Worm (Caenorhabditis elegans) whole organism, young adult: ENCODE results near the gene sec-6.
A peak's percentile ranks its signal among the peaks of the same experiment; 100 is the strongest.

Experiments
- F23B12.7 ChIP-seq: sonication (generic microtip); optimal IDR thresholded peaks from 2 replicates; lab custom pipeline; 2017; ENCODE audit warnings: missing genetic modification characterization, mild to moderate bottlenecking, missing compliant biosample characterization, antibody characterized with exemption, moderate library complexity; ENCODE audit not compliant: insufficient read depth
- F39B2.1 ChIP-seq: fragments of 200-800 bp; sonication (Bioruptor generic); IDR thresholded peaks from 2 replicates; pipeline ENCODE4 v1.3.6; 2022; ENCODE audit warnings: missing genetic modification reagents, missing genetic modification characterization, missing compliant biosample characterization
- cebp-1 ChIP-seq, 2 experiments: fragments of 200-800 bp in 1 of 2; sonication (Bioruptor generic) in 1 of 2; sonication (generic microtip) in 1 of 2; IDR thresholded peaks in 1 of 2; optimal IDR thresholded peaks in 1 of 2; 2 replicates each; pipeline versions ENCODE4 v1.3.6 to Lab custom; 2017 to 2022; ENCODE audit warnings: missing compliant biosample characterization in 2 of 2, missing genetic modification characterization in 2 of 2, mild to moderate bottlenecking in 1 of 2, missing genetic modification reagents in 1 of 2, moderate library complexity in 1 of 2
- ceh-27 ChIP-seq: fragments of 200-800 bp; sonication (Bioruptor generic); optimal IDR thresholded peaks from 2 replicates; lab custom pipeline; 2018; ENCODE audit warnings: mild to moderate bottlenecking, missing genetic modification characterization, moderate library complexity, missing compliant biosample characterization
- ceh-40 ChIP-seq: fragments of 200-800 bp; sonication (Bioruptor generic); IDR thresholded peaks from 2 replicates; pipeline ENCODE4 v1.3.6; 2022; ENCODE audit warnings: missing genetic modification characterization, missing compliant biosample characterization
- chd-7 ChIP-seq: sonication (generic microtip); optimal IDR thresholded peaks from 2 replicates; lab custom pipeline; 2016; ENCODE audit warnings: mild to moderate bottlenecking, missing genetic modification characterization, moderate library complexity, missing compliant biosample characterization
- egl-44 ChIP-seq: fragments of 200-800 bp; sonication (Bioruptor generic); IDR thresholded peaks from 2 replicates; pipeline ENCODE4 v1.3.6; 2022; ENCODE audit warnings: missing genetic modification reagents, missing genetic modification characterization, missing compliant biosample characterization
- ekl-4 ChIP-seq: fragments of 200-800 bp; sonication (Bioruptor generic); IDR thresholded peaks from 2 replicates; pipeline ENCODE4 v1.3.6; 2022; ENCODE audit warnings: missing genetic modification reagents, missing genetic modification characterization, missing compliant biosample characterization
- hlh-12 ChIP-seq: sonication (generic microtip); optimal IDR thresholded peaks from 2 replicates; lab custom pipeline; 2016; ENCODE audit warnings: missing genetic modification characterization, missing compliant biosample characterization
- hmg-20 ChIP-seq: fragments of 200-800 bp; sonication (Bioruptor generic); IDR thresholded peaks from 2 replicates; pipeline ENCODE4 v1.3.6; 2022; ENCODE audit warnings: missing genetic modification reagents, missing genetic modification characterization, missing compliant biosample characterization
- lir-1 ChIP-seq: fragments of 200-800 bp; sonication (Bioruptor generic); conservative IDR thresholded peaks from 2 replicates; pipeline ENCODE4 v1.3.6; 2022; ENCODE audit warnings: missing genetic modification reagents, missing genetic modification characterization, missing compliant biosample characterization
- lsy-27 ChIP-seq: sonication (generic microtip); optimal IDR thresholded peaks from 2 replicates; lab custom pipeline; 2017; ENCODE audit warnings: missing genetic modification characterization, mild to moderate bottlenecking, missing compliant biosample characterization, antibody characterized with exemption, missing genotype, borderline replicate concordance; ENCODE audit not compliant: insufficient read depth
- madf-10 ChIP-seq: sonication (generic microtip); optimal IDR thresholded peaks from 2 replicates; lab custom pipeline; 2016; ENCODE audit warnings: mild to moderate bottlenecking, missing genetic modification characterization, missing compliant biosample characterization
- madf-6 ChIP-seq: fragments of 200-800 bp; sonication (Bioruptor generic); IDR thresholded peaks from 2 replicates; pipeline ENCODE4 v1.3.6; 2022; ENCODE audit warnings: missing genetic modification reagents, missing genetic modification characterization, missing compliant biosample characterization
- mes-4 ChIP-seq: sonication (generic microtip); optimal IDR thresholded peaks from 2 replicates; lab custom pipeline; 2016; ENCODE audit warnings: missing genotype, missing genetic modification characterization, missing compliant biosample characterization
- nfyb-1 ChIP-seq: fragments of 200-800 bp; sonication (Bioruptor generic); IDR thresholded peaks from 2 replicates; pipeline ENCODE4 v1.3.6; 2022; ENCODE audit warnings: missing genetic modification reagents, missing genetic modification characterization, missing compliant biosample characterization
- nhr-27 ChIP-seq: fragments of 200-800 bp; sonication (Bioruptor generic); optimal IDR thresholded peaks from 2 replicates; lab custom pipeline; 2018; ENCODE audit warnings: mild to moderate bottlenecking, missing genetic modification characterization, moderate library complexity, missing compliant biosample characterization
- nhr-90 ChIP-seq: sonication (generic microtip); optimal IDR thresholded peaks from 2 replicates; lab custom pipeline; 2016; ENCODE audit warnings: missing genotype, mild to moderate bottlenecking, missing genetic modification characterization, missing compliant biosample characterization
- pbrm-1 ChIP-seq: fragments of 200-800 bp; sonication (Bioruptor generic); IDR thresholded peaks from 2 replicates; pipeline ENCODE4 v1.3.6; 2022; ENCODE audit warnings: missing genetic modification reagents, missing genetic modification characterization, missing compliant biosample characterization
- repo-1 ChIP-seq: sonication (generic microtip); optimal IDR thresholded peaks from 2 replicates; lab custom pipeline; 2017; ENCODE audit warnings: mild to moderate bottlenecking, missing genetic modification characterization, missing compliant biosample characterization
- sdz-38 ChIP-seq: sonication (generic microtip); optimal IDR thresholded peaks from 2 replicates; lab custom pipeline; 2016; ENCODE audit warnings: missing genotype, missing genetic modification characterization, missing compliant biosample characterization
- snpc-1.3 ChIP-seq: sonication (generic microtip); optimal IDR thresholded peaks from 2 replicates; lab custom pipeline; 2017; ENCODE audit warnings: missing genetic modification characterization, mild to moderate bottlenecking, missing compliant biosample characterization, antibody characterized with exemption, moderate library complexity, missing genotype, missing genetic modification reagents; ENCODE audit not compliant: insufficient read depth
- snpc-3.4 ChIP-seq: sonication (generic microtip); optimal IDR thresholded peaks from 2 replicates; lab custom pipeline; 2017; ENCODE audit warnings: missing genetic modification characterization, mild to moderate bottlenecking, missing compliant biosample characterization, antibody characterized with exemption, moderate library complexity, missing genotype, missing genetic modification reagents
- snpc-4 ChIP-seq, 5 experiments: fragments of 150-350 bp in 1 of 5; sonication (generic microtip) in 4 of 5; optimal IDR thresholded peaks; 2 replicates each; lab custom pipeline; 2014 to 2018; ENCODE audit warnings: missing genetic modification characterization in 5 of 5, missing biosample characterization in 3 of 5, antibody characterized with exemption in 2 of 5, mild to moderate bottlenecking in 2 of 5, missing compliant biosample characterization in 2 of 5, missing genotype in 2 of 5, moderate library complexity in 2 of 5, missing genetic modification reagents in 1 of 5
- sptf-2 ChIP-seq: fragments of 200-800 bp; sonication (Bioruptor generic); optimal IDR thresholded peaks from 2 replicates; lab custom pipeline; 2018; ENCODE audit warnings: mild to moderate bottlenecking, missing genetic modification characterization, missing compliant biosample characterization
- tbp1 ChIP-seq: fragments of 200-800 bp; sonication (Bioruptor generic); optimal IDR thresholded peaks from 2 replicates; lab custom pipeline; 2018; ENCODE audit warnings: mild to moderate bottlenecking, missing genetic modification characterization, missing compliant biosample characterization
- unc-130 ChIP-seq: sonication (generic microtip); optimal IDR thresholded peaks from 2 replicates; lab custom pipeline; 2016; ENCODE audit warnings: missing genetic modification reagents, missing genetic modification characterization, missing compliant biosample characterization
- zfh-2 ChIP-seq: fragments of 200-800 bp; sonication (Bioruptor generic); conservative IDR thresholded peaks from 2 replicates; pipeline ENCODE4 v1.3.6; 2022; ENCODE audit warnings: missing genetic modification reagents, missing genetic modification characterization, missing compliant biosample characterization
- zim-3 ChIP-seq: sonication (generic microtip); optimal IDR thresholded peaks from 2 replicates; lab custom pipeline; 2017; ENCODE audit warnings: mild to moderate bottlenecking, missing genetic modification characterization, moderate library complexity, missing compliant biosample characterization
- ztf-22 ChIP-seq: fragments of 200-800 bp; sonication (Bioruptor generic); optimal IDR thresholded peaks from 2 replicates; lab custom pipeline; 2018; ENCODE audit warnings: mild to moderate bottlenecking, missing genetic modification characterization, moderate library complexity, missing compliant biosample characterization
- ztf-6 ChIP-seq: fragments of 200-800 bp; sonication (Bioruptor generic); IDR thresholded peaks from 2 replicates; pipeline ENCODE4 v1.3.6; 2022; ENCODE audit warnings: missing genetic modification reagents, missing genetic modification characterization, missing compliant biosample characterization

Gene sec-6

DNA sequence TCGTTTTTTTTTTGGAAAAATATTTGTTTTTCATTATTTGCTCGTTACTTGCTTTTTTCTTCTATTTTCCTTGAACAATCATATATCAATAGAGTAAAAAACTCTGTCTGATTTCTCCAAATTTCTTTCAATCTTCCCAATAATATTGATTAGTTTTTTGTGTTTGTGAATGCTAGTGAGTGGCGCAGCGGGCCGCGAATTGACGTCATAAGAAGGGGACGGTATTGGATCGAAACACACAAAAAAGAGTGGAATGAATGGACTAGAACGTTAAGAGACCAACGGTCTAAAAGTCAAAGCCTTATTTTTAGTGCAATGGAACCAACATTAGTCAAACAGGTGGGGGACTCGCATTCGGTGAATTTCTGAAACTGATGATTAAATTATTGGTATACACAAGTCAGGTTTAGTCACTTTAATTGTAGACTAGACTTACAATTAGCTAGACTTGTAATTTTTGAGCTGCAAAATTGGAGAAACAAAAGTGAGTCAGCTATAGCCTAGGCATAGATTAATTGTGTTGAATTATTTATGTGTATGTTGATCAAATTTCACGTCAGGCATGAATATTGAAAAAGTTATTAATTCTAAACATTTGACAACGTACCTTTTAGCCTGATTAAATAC, 27.6 kb upstream of the sec-6 start:
- no peak for TF ChIP-seq lsy-27
- TF ChIP-seq repo-1 (tag; lab: Kevin White, UChicago) = peak; percentile 18
- TF ChIP-seq ekl-4 = no peak
- no peak for TF ChIP-seq hlh-12 (tag; lab: Kevin White, UChicago)
- TF ChIP-seq snpc-3.4 (tag; lab: Kevin White, UChicago) = no peak
- peak; percentile 3 for TF ChIP-seq zim-3 (tag; lab: Kevin White, UChicago)
- TF ChIP-seq ztf-6 = no peak
- no peak for TF ChIP-seq unc-130 (GFP tag; lab: Kevin White, UChicago)
- no peak for TF ChIP-seq ceh-40 (GFP tag; lab: Robert Waterston, UW)
- no peak for TF ChIP-seq ceh-27
- TF ChIP-seq madf-10 (tag; lab: Kevin White, UChicago) = no peak
- TF ChIP-seq lir-1 (GFP tag; lab: Robert Waterston, UW) = no peak
- no peak for TF ChIP-seq nhr-90

- TF ChIP-seq nfyb-1 (GFP tag; lab: Robert Waterston, UW) (0 out of 2 replicates have a peak, but pooled peaks have one; percentile 12), egl-44 (GFP tag; lab: Robert Waterston, UW) (no peak), cebp-1 (GFP tag; IDR thresholded peaks at IDR 0.05; lab: Robert Waterston, UW) (no peak), cebp-1 (tag; optimal IDR thresholded peaks at IDR 0.05; lab: Kevin White, UChicago) (peak; percentile 28), tbp1 (GFP tag; lab: Kevin White, UChicago) (no peak), snpc-4 (GFP tag; optimal IDR thresholded peaks at IDR 0.05; lab: Kevin White, UChicago) (no peak), snpc-4 (tag; optimal IDR thresholded peaks at IDR 0.05; lab: Kevin White, UChicago) (no peak)
These were observed 26.8 kb upstream of the sec-6 start for ce11 chrII:5332345-5333124.

ce11 chrII:5333729-5334255, 25.6 kb upstream of the sec-6 start:
- TF ChIP-seq snpc-3.4 (tag; lab: Kevin White, UChicago) = peak; percentile 38
- TF ChIP-seq pbrm-1 = no peak

- TF ChIP-seq F23B12.7 (tag; lab: Kevin White, UChicago) (no peak), zfh-2 (GFP tag; lab: Robert Waterston, UW) (no peak), snpc-1.3 (tag; lab: Kevin White, UChicago) (no peak), ztf-22 (GFP tag; lab: Kevin White, UChicago) (no peak), sdz-38 (tag; lab: Kevin White, UChicago) (no peak)
These were observed 24.7 kb upstream of the sec-6 start for ce11 chrII:5334628-5335027.

DNA sequence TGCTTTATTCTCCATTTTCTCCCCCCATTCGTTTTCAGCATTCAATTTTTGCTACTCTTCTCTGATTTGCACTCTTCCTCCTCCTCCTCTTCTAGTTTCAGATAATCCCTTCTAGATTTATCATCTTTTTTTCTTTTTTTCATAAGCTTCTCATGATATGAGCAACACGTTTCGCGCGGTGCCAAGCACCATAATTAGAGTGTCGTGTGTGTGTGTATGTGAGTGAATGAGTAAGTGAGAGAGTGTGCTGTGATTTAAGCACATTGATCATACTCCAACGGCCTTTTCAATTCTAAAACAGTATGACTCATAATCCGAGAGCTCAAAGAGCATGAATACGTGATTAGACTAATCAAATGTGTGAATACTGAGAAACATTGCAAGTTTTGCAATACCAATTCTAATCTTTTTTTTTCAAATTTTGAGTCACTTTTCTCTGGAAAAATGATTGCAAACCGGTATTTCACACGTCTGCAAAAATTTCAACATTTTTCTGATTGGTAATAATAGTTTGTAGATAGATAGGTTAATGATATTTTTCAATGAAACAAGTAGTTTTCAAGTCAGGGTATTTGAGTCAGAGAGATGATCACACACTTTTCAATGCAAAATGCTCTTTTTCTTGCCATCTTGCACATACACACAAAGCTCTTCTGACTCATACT, 23.9 kb upstream of the sec-6 start:
- TF ChIP-seq sptf-2 (GFP tag; lab: Kevin White, UChicago) = no peak
- TF ChIP-seq hmg-20 (GFP tag; lab: Robert Waterston, UW) = no peak
- TF ChIP-seq mes-4 (tag; lab: Kevin White, UChicago) = no peak
- TF ChIP-seq F39B2.1 = no peak
- TF ChIP-seq egl-44 (GFP tag; lab: Robert Waterston, UW) = no peak
- no peak for TF ChIP-seq madf-6 (GFP tag; lab: Robert Waterston, UW)
- TF ChIP-seq nhr-27 = no peak
- peak; percentile 15 for TF ChIP-seq chd-7
